Worm (Caenorhabditis elegans) whole organism, mixed stage, embryonic: ENCODE data around the gene C01G12.3.
A peak's percentile ranks its signal among the peaks of the same experiment; 100 is the strongest.
"Not testable (repeated sequence)": the region's sequence is repeated elsewhere in the genome, so short reads cannot be mapped to it uniquely, and the experiment has no call there.

Experiments
- M03D4.4 ChIP-seq: sonication (generic microtip); optimal IDR thresholded peaks from 2 replicates; lab custom pipeline; 2017; ENCODE audit warnings: mild to moderate bottlenecking, missing genetic modification characterization, missing compliant biosample characterization
- bed-3 ChIP-seq: fragments of 200-800 bp; sonication (Bioruptor generic); optimal IDR thresholded peaks from 3 replicates; lab custom pipeline; 2018; ENCODE audit warnings: mild to moderate bottlenecking, missing genetic modification characterization, moderate library complexity, missing compliant biosample characterization
- blmp-1 ChIP-seq: fragments of 150-350 bp; optimal IDR thresholded peaks from 2 replicates; lab custom pipeline; 2014; ENCODE audit warnings: missing biosample characterization, missing genetic modification characterization
- lsy-2 ChIP-seq: fragments of 150-350 bp; optimal IDR thresholded peaks from 2 replicates; lab custom pipeline; 2014; ENCODE audit warnings: missing biosample characterization, missing genetic modification characterization
- pha-4 ChIP-seq: fragments of 150-350 bp; optimal IDR thresholded peaks from 2 replicates; lab custom pipeline; 2018; ENCODE audit warnings: missing biosample characterization, missing genetic modification reagents, missing genetic modification characterization
- snpc-4 ChIP-seq: fragments of 150-350 bp; optimal IDR thresholded peaks from 2 replicates; lab custom pipeline; 2014; ENCODE audit warnings: missing biosample characterization, missing genetic modification characterization
- unc-62 ChIP-seq: fragments of 150-350 bp; optimal IDR thresholded peaks from 2 replicates; lab custom pipeline; 2014; ENCODE audit warnings: missing biosample characterization, missing genetic modification reagents, missing genetic modification characterization

ce11 chrII:14561549-14562115 lies 20.5 kb downstream of the C01G12.3 start, which contains the start of gene mog-4:
- TF ChIP-seq blmp-1; pha-4 (tag; lab: Kevin White, UChicago); unc-62 (GFP tag; lab: Kevin White, UChicago); snpc-4 (tag; lab: Kevin White, UChicago); M03D4.4 (tag; lab: Kevin White, UChicago): not testable (repeated sequence)
- TF ChIP-seq bed-3 (GFP tag; lab: Kevin White, UChicago), result peak; percentile 1
- TF ChIP-seq lsy-2 (tag; lab: Kevin White, UChicago), result peak; percentile 95
